Fruit fly (Drosophila melanogaster) whole organism, embryonic: Measurements from ENCODE around the gene CG8671.

Experiments used
- Antp ChIP-seq: fragments of 200-800 bp; sonication (Bioruptor generic); optimal IDR thresholded peaks from 3 replicates; lab custom pipeline; 2016; ENCODE audit warnings: missing biosample characterization, missing genetic modification characterization
- CG10267 ChIP-seq: fragments of 200-800 bp; sonication (Bioruptor generic); optimal IDR thresholded peaks from 2 replicates; lab custom pipeline; 2018; ENCODE audit warnings: missing biosample characterization, mild to moderate bottlenecking, missing genetic modification characterization, moderate library complexity
- CG10274 ChIP-seq: fragments of 200-800 bp; sonication (Bioruptor generic); optimal IDR thresholded peaks from 3 replicates; lab custom pipeline; 2017; ENCODE audit warnings: missing biosample characterization, mild to moderate bottlenecking, missing genetic modification characterization
- CG10366 ChIP-seq: fragments of 200-800 bp; sonication (Bioruptor generic); IDR thresholded peaks from 2 replicates; pipeline ENCODE4 v1.3.6; 2022; ENCODE audit warnings: missing biosample characterization, missing genetic modification characterization
- CG11560 ChIP-seq: fragments of 200-800 bp; sonication (Bioruptor generic); IDR thresholded peaks from 3 replicates; pipeline ENCODE4 v1.3.6; 2022; ENCODE audit warnings: missing biosample characterization, missing genetic modification characterization
- CG12104 ChIP-seq: fragments of 200-800 bp; sonication (Bioruptor generic); optimal IDR thresholded peaks from 3 replicates; lab custom pipeline; 2016; ENCODE audit warnings: missing biosample characterization, missing genetic modification characterization
- CG13894 ChIP-seq: fragments of 200-800 bp; sonication (Bioruptor generic); optimal IDR thresholded peaks from 3 replicates; lab custom pipeline; 2018; ENCODE audit warnings: missing biosample characterization, mild to moderate bottlenecking, missing genetic modification characterization, moderate library complexity
- CG18476 ChIP-seq: fragments of 200-800 bp; sonication (Bioruptor generic); optimal IDR thresholded peaks from 2 replicates; lab custom pipeline; 2016; ENCODE audit warnings: missing biosample characterization, mild to moderate bottlenecking, missing genetic modification characterization
- CG18599 ChIP-seq: fragments of 200-800 bp; sonication (Bioruptor generic); optimal IDR thresholded peaks from 3 replicates; lab custom pipeline; 2017; ENCODE audit warnings: missing biosample characterization, missing genetic modification characterization, mild to moderate bottlenecking, moderate library complexity, missing genetic modification reagents
- CG2678 ChIP-seq: fragments of 200-800 bp; sonication (Bioruptor generic); optimal IDR thresholded peaks from 3 replicates; lab custom pipeline; 2019; ENCODE audit warnings: missing biosample characterization, mild to moderate bottlenecking, missing genetic modification characterization, moderate library complexity
- CG4404 ChIP-seq: fragments of 200-800 bp; sonication (Bioruptor generic); IDR thresholded peaks from 2 replicates; pipeline ENCODE4 v1.3.6; 2022; ENCODE audit warnings: missing biosample characterization, missing genetic modification characterization
- CG5180 ChIP-seq: fragments of 200-800 bp; sonication (Bioruptor generic); optimal IDR thresholded peaks from 3 replicates; lab custom pipeline; 2017; ENCODE audit warnings: missing biosample characterization, missing genetic modification characterization, mild to moderate bottlenecking, moderate library complexity, missing genetic modification reagents
- CG7556 ChIP-seq: fragments of 200-800 bp; sonication (Bioruptor generic); optimal IDR thresholded peaks from 2 replicates; lab custom pipeline; 2017; ENCODE audit warnings: missing biosample characterization, mild to moderate bottlenecking, missing genetic modification characterization
- CG8089 ChIP-seq: fragments of 200-800 bp; sonication (Bioruptor generic); optimal IDR thresholded peaks from 3 replicates; lab custom pipeline; 2016; ENCODE audit warnings: missing biosample characterization, missing genetic modification characterization
- CG8290 ChIP-seq, 3 experiments: fragments of 200-800 bp; sonication (Bioruptor generic); optimal IDR thresholded peaks; 2 replicates each; lab custom pipeline; 2016 to 2019; ENCODE audit warnings: missing biosample characterization in 3 of 3, missing genetic modification characterization in 3 of 3, mild to moderate bottlenecking in 2 of 3, moderate library complexity in 1 of 3
- CG8478 ChIP-seq: fragments of >200 bp; optimal IDR thresholded peaks from 2 replicates; lab custom pipeline; 2018
- CHES-1-like ChIP-seq: fragments of 200-800 bp; sonication (Bioruptor generic); optimal IDR thresholded peaks from 2 replicates; lab custom pipeline; 2016; ENCODE audit warnings: missing biosample characterization, missing genetic modification characterization
- CTCF ChIP-seq: fragments of 200-800 bp; sonication (Bioruptor generic); optimal IDR thresholded peaks from 2 replicates; lab custom pipeline; 2017; ENCODE audit warnings: missing biosample characterization, mild to moderate bottlenecking, missing genetic modification characterization, moderate library complexity
- CoRest ChIP-seq: fragments of 200-800 bp; sonication (Bioruptor generic); optimal IDR thresholded peaks from 3 replicates; lab custom pipeline; 2018; ENCODE audit warnings: missing biosample characterization, mild to moderate bottlenecking, missing genetic modification characterization, moderate library complexity
- CrebB ChIP-seq: fragments of 200-800 bp; sonication (Bioruptor generic); optimal IDR thresholded peaks from 3 replicates; lab custom pipeline; 2018; ENCODE audit warnings: missing biosample characterization, mild to moderate bottlenecking, missing genetic modification characterization
- Dad ChIP-seq: fragments of 200-800 bp; sonication (Bioruptor generic); optimal IDR thresholded peaks from 3 replicates; lab custom pipeline; 2016; ENCODE audit warnings: missing biosample characterization, missing genetic modification characterization
- Dfd ChIP-seq, 2 experiments: fragments of >200 bp; optimal IDR thresholded peaks; 2 replicates each; lab custom pipeline; 2017; ENCODE audit warnings: missing biosample characterization in 2 of 2, missing genetic modification characterization in 2 of 2
- Dip3 ChIP-seq: fragments of 200-800 bp; sonication (Bioruptor generic); optimal IDR thresholded peaks from 3 replicates; lab custom pipeline; 2016; ENCODE audit warnings: missing biosample characterization, missing genetic modification characterization
- Hr51 ChIP-seq, 2 experiments: fragments of 200-800 bp; sonication (Bioruptor generic); optimal IDR thresholded peaks; 2 replicates in 1 of 2; 3 replicates in 1 of 2; lab custom pipeline; 2016 to 2018; ENCODE audit warnings: missing biosample characterization in 2 of 2, missing genetic modification characterization in 2 of 2, mild to moderate bottlenecking in 1 of 2, moderate library complexity in 1 of 2
- Hr78 ChIP-seq, 2 experiments: fragments of 200-800 bp in 1 of 2; fragments of >200 bp in 1 of 2; sonication (Bioruptor generic) in 1 of 2; optimal IDR thresholded peaks; 2 replicates each; lab custom pipeline; 2017 to 2019; ENCODE audit warnings: missing biosample characterization in 2 of 2, missing genetic modification characterization in 2 of 2, mild to moderate bottlenecking in 1 of 2, moderate library complexity in 1 of 2
- Lim3 ChIP-seq: fragments of 200-800 bp; sonication (Bioruptor generic); IDR thresholded peaks from 2 replicates; pipeline ENCODE4 v1.3.6; 2022; ENCODE audit warnings: missing biosample characterization, missing genetic modification characterization
- Pdp1 ChIP-seq, 2 experiments: fragments of 200-800 bp; sonication (Bioruptor generic); optimal IDR thresholded peaks; 3 replicates each; lab custom pipeline; 2016; ENCODE audit warnings: missing biosample characterization in 2 of 2, missing genetic modification characterization in 2 of 2, mild to moderate bottlenecking in 1 of 2, moderate library complexity in 1 of 2
- Xbp1 ChIP-seq: fragments of 200-800 bp; sonication (Bioruptor generic); optimal IDR thresholded peaks from 3 replicates; lab custom pipeline; 2016; ENCODE audit warnings: missing biosample characterization, mild to moderate bottlenecking, missing genetic modification characterization
- abd-A ChIP-seq: fragments of 200-800 bp; sonication (Bioruptor generic); optimal IDR thresholded peaks from 3 replicates; lab custom pipeline; 2019; ENCODE audit warnings: missing biosample characterization, mild to moderate bottlenecking, missing genetic modification characterization, moderate library complexity
- bcd ChIP-seq: fragments of 200-800 bp; sonication (Bioruptor generic); optimal IDR thresholded peaks from 2 replicates; lab custom pipeline; 2017; ENCODE audit warnings: missing biosample characterization, mild to moderate bottlenecking, missing genetic modification characterization
- caup ChIP-seq: fragments of 200-800 bp; sonication (Bioruptor generic); optimal IDR thresholded peaks from 3 replicates; lab custom pipeline; 2017; ENCODE audit warnings: missing biosample characterization, mild to moderate bottlenecking, missing genetic modification characterization, moderate library complexity; ENCODE audit not compliant: severe bottlenecking
- cg ChIP-seq: fragments of 200-800 bp; sonication (Bioruptor generic); optimal IDR thresholded peaks from 3 replicates; lab custom pipeline; 2019; ENCODE audit warnings: missing biosample characterization, mild to moderate bottlenecking, missing genetic modification characterization, moderate library complexity
- chif ChIP-seq, 2 experiments: fragments of 200-800 bp; sonication (Bioruptor generic); optimal IDR thresholded peaks; 3 replicates each; lab custom pipeline; 2016; ENCODE audit warnings: missing biosample characterization in 2 of 2, missing genetic modification characterization in 2 of 2
- chinmo ChIP-seq: fragments of 200-800 bp; sonication (Bioruptor generic); IDR thresholded peaks from 4 replicates; pipeline ENCODE4 v1.3.6; 2022; ENCODE audit warnings: missing biosample characterization, missing genetic modification characterization; ENCODE audit not compliant: partially characterized antibody
- chn ChIP-seq: fragments of 200-800 bp; sonication (Bioruptor generic); optimal IDR thresholded peaks from 2 replicates; lab custom pipeline; 2016; ENCODE audit warnings: missing biosample characterization, missing genetic modification characterization
- dpn ChIP-seq, 2 experiments: fragments of 200-800 bp; sonication (Bioruptor generic); optimal IDR thresholded peaks; 3 replicates each; lab custom pipeline; 2016; ENCODE audit warnings: missing biosample characterization in 2 of 2, missing genetic modification characterization in 2 of 2
- gcm ChIP-seq: fragments of 200-800 bp; sonication (Bioruptor generic); optimal IDR thresholded peaks from 2 replicates; lab custom pipeline; 2019; ENCODE audit warnings: missing biosample characterization, mild to moderate bottlenecking, missing genetic modification characterization, moderate library complexity
- gfzf ChIP-seq: fragments of 200-800 bp; sonication (Bioruptor generic); optimal IDR thresholded peaks from 2 replicates; lab custom pipeline; 2016; ENCODE audit warnings: missing biosample characterization, mild to moderate bottlenecking, missing genetic modification characterization, moderate library complexity
- kah ChIP-seq: fragments of 200-800 bp; sonication (Bioruptor generic); optimal IDR thresholded peaks from 2 replicates; lab custom pipeline; 2018; ENCODE audit warnings: missing biosample characterization, mild to moderate bottlenecking, missing genetic modification characterization
- kay ChIP-seq: fragments of 200-800 bp; sonication (Bioruptor generic); optimal IDR thresholded peaks from 2 replicates; lab custom pipeline; 2016; ENCODE audit warnings: missing biosample characterization, missing genetic modification characterization
- lilli ChIP-seq: fragments of 200-800 bp; sonication (Bioruptor generic); optimal IDR thresholded peaks from 3 replicates; lab custom pipeline; 2016; ENCODE audit warnings: missing biosample characterization, missing genetic modification characterization
- nau ChIP-seq: fragments of 200-800 bp; sonication (Bioruptor generic); optimal IDR thresholded peaks from 3 replicates; lab custom pipeline; 2017; ENCODE audit warnings: missing biosample characterization, mild to moderate bottlenecking, missing genetic modification characterization, missing genetic modification reagents
- pita ChIP-seq: fragments of 200-800 bp; sonication (Bioruptor generic); optimal IDR thresholded peaks from 2 replicates; lab custom pipeline; 2017; ENCODE audit warnings: missing biosample characterization, mild to moderate bottlenecking, missing genetic modification characterization
- pzg ChIP-seq: fragments of 200-800 bp; sonication (Bioruptor generic); optimal IDR thresholded peaks from 3 replicates; lab custom pipeline; 2018; ENCODE audit warnings: missing biosample characterization, mild to moderate bottlenecking, missing genetic modification characterization, moderate library complexity
- shn ChIP-seq: fragments of 200-800 bp; sonication (Bioruptor generic); optimal IDR thresholded peaks from 3 replicates; lab custom pipeline; 2016; ENCODE audit warnings: missing biosample characterization, missing genetic modification characterization
- sob ChIP-seq: fragments of 200-800 bp; sonication (Bioruptor generic); IDR thresholded peaks from 2 replicates; pipeline ENCODE4 v1.3.6; 2022; ENCODE audit warnings: missing biosample characterization, missing genetic modification characterization
- trem ChIP-seq: fragments of 200-800 bp; optimal IDR thresholded peaks from 3 replicates; lab custom pipeline; 2019; ENCODE audit warnings: missing biosample characterization, mild to moderate bottlenecking, missing genetic modification characterization, moderate library complexity
- zen ChIP-seq: fragments of 200-800 bp; sonication (Bioruptor generic); optimal IDR thresholded peaks from 3 replicates; lab custom pipeline; 2018; ENCODE audit warnings: missing biosample characterization, mild to moderate bottlenecking, missing genetic modification characterization, moderate library complexity

Gene CG8671

dm6 chr2L:21237048-21237747, 25.6 kb upstream of the CG8671 start, which contains the start of gene Hr39 (continued):
- TF ChIP-seq caup: peak; percentile 34
- TF ChIP-seq CHES-1-like: peak; percentile 74
- TF ChIP-seq dpn (GFP tag; optimal IDR thresholded peaks at IDR 0.05; lab: Kevin White, UChicago): peak; percentile 15 to 28
- TF ChIP-seq CG4404 (GFP tag; lab: Robert Waterston, UW): no peak
- no peak for TF ChIP-seq CG10274 (GFP tag; lab: Kevin White, UChicago)
- peak; percentile 12 for TF ChIP-seq bcd (GFP tag; lab: Kevin White, UChicago)
- TF ChIP-seq chinmo: no peak
- peak; percentile 44 for TF ChIP-seq gcm
- peak; percentile 40 for TF ChIP-seq pita (GFP tag; lab: Kevin White, UChicago)
- TF ChIP-seq Lim3 (GFP tag; lab: Robert Waterston, UW): no peak
- peak in 1 of 2 experiments; percentile 2 for TF ChIP-seq Hr51 (GFP tag; optimal IDR thresholded peaks at IDR 0.05; lab: Kevin White, UChicago)
- TF ChIP-seq trem: peak; percentile 77
- TF ChIP-seq CrebB (tag; lab: Kevin White, UChicago): peak; percentile 46
- peak; percentile 13 for TF ChIP-seq Antp (GFP tag; lab: Kevin White, UChicago)
- TF ChIP-seq Xbp1 (GFP tag; lab: Kevin White, UChicago): peak; percentile 10
- TF ChIP-seq CG18599 (GFP tag; lab: Kevin White, UChicago): peak; percentile 35
- TF ChIP-seq Dip3 (GFP tag; lab: Kevin White, UChicago): peak; percentile 51
- TF ChIP-seq shn (GFP tag; lab: Kevin White, UChicago): peak; percentile 20
- peak; percentile 98 for TF ChIP-seq cg (GFP tag; lab: Kevin White, UChicago)
- peak in 1 of 2 experiments; percentile 99 for TF ChIP-seq Hr78 (GFP tag; optimal IDR thresholded peaks at IDR 0.05; lab: Kevin White, UChicago)
- no peak for TF ChIP-seq CG11560
- TF ChIP-seq CG13894: peak; percentile 26
- TF ChIP-seq nau (GFP tag; lab: Kevin White, UChicago): peak; percentile 8
- TF ChIP-seq CG10366 (GFP tag; lab: Robert Waterston, UW): no peak
- no peak for TF ChIP-seq sob
- peak; percentile 48 for TF ChIP-seq gfzf (GFP tag; lab: Kevin White, UChicago)
- TF ChIP-seq chif (GFP tag; optimal IDR thresholded peaks at IDR 0.05; lab: Kevin White, UChicago): peak in 1 of 2 experiments; percentile 38
- TF ChIP-seq CoRest (tag; lab: Kevin White, UChicago): peak; percentile 57
- peak in 1 of 2 experiments; percentile 85 for TF ChIP-seq Pdp1 (GFP tag; optimal IDR thresholded peaks at IDR 0.05; lab: Kevin White, UChicago)
- peak; percentile 97 for TF ChIP-seq pzg (GFP tag; lab: Kevin White, UChicago)
- TF ChIP-seq chn: peak; percentile 7
- TF ChIP-seq CG8478 (lab: Kevin White, UChicago): peak; percentile 60
- no peak for TF ChIP-seq kay
- peak; percentile 14 for TF ChIP-seq lilli (GFP tag; lab: Kevin White, UChicago)
- TF ChIP-seq CG10267 (tag; lab: Kevin White, UChicago): peak; percentile 86
- peak; percentile 18 for TF ChIP-seq CG7556 (GFP tag; lab: Kevin White, UChicago)
- peak; percentile 50 for TF ChIP-seq CG8290 (GFP tag; optimal IDR thresholded peaks at IDR 0.05; lab: Kevin White, UChicago)
- TF ChIP-seq CG8290 (tag; optimal IDR thresholded peaks at IDR 0.05; lab: Kevin White, UChicago): peak in 1 of 2 experiments; percentile 79
- TF ChIP-seq kah (GFP tag; lab: Kevin White, UChicago): peak; percentile 39
- no peak for TF ChIP-seq CG5180 (GFP tag; lab: Kevin White, UChicago)
- peak; percentile 20 for TF ChIP-seq CG2678 (tag; lab: Kevin White, UChicago)
- TF ChIP-seq abd-A: peak; percentile 55
- TF ChIP-seq CG8089: peak; percentile 25
- TF ChIP-seq zen (tag; lab: Kevin White, UChicago): peak; percentile 74
- TF ChIP-seq Dad (GFP tag; lab: Kevin White, UChicago): peak; percentile 40
- TF ChIP-seq Dfd (GFP tag; optimal IDR thresholded peaks at IDR 0.05; lab: Kevin White, UChicago): no peak
- peak; percentile 17 for TF ChIP-seq CG18476 (GFP tag; lab: Kevin White, UChicago)
- peak; percentile 24 for TF ChIP-seq CTCF
- TF ChIP-seq CG12104 (GFP tag; lab: Kevin White, UChicago): no peak
